Worm (Caenorhabditis elegans) whole organism, L1 larva: ENCODE measurements around the gene C30G4.4.

Experiments used
- C16A3.4 ChIP-seq: fragments of 150-350 bp; optimal IDR thresholded peaks from 2 replicates; lab custom pipeline; 2014; ENCODE audit warnings: missing biosample characterization, missing genetic modification characterization
- Y116A8C.19 ChIP-seq: sonication (generic microtip); optimal IDR thresholded peaks from 2 replicates; lab custom pipeline; 2016; ENCODE audit warnings: missing compliant biosample characterization, missing genetic modification characterization, borderline replicate concordance
- aly-2 ChIP-seq: fragments of 150-350 bp; optimal IDR thresholded peaks from 2 replicates; lab custom pipeline; 2014; ENCODE audit warnings: missing biosample characterization, missing genetic modification characterization
- ama-1 ChIP-seq: fragments of 150-350 bp; optimal IDR thresholded peaks from 2 replicates; lab custom pipeline; 2014
- blmp-1 ChIP-seq: fragments of 150-350 bp; optimal IDR thresholded peaks from 2 replicates; lab custom pipeline; 2014; ENCODE audit warnings: missing biosample characterization, missing genetic modification characterization
- ceh-63 ChIP-seq: fragments of 200-800 bp; sonication (Bioruptor generic); optimal IDR thresholded peaks from 2 replicates; lab custom pipeline; 2018; ENCODE audit warnings: mild to moderate bottlenecking, missing genetic modification characterization, missing compliant biosample characterization
- ceh-8 ChIP-seq: fragments of 200-800 bp; sonication (Bioruptor generic); optimal IDR thresholded peaks from 2 replicates; lab custom pipeline; 2018; ENCODE audit warnings: mild to moderate bottlenecking, missing genetic modification characterization, moderate library complexity, missing compliant biosample characterization
- ceh-82 ChIP-seq, 3 experiments: fragments of 150-350 bp in 1 of 3; sonication (generic microtip) in 2 of 3; optimal IDR thresholded peaks; 2 replicates each; lab custom pipeline; 2014 to 2017; ENCODE audit warnings: missing biosample characterization in 3 of 3, missing genetic modification characterization in 3 of 3
- ceh-88 ChIP-seq: fragments of 200-800 bp; sonication (Bioruptor generic); IDR thresholded peaks from 2 replicates; pipeline ENCODE4 v1.3.6; 2022; ENCODE audit warnings: missing genetic modification characterization, missing compliant biosample characterization
- ceh-90 ChIP-seq: sonication (generic microtip); optimal IDR thresholded peaks from 2 replicates; lab custom pipeline; 2016; ENCODE audit warnings: missing genetic modification characterization, missing compliant biosample characterization
- dpl-1 ChIP-seq, 3 experiments: fragments of 150-350 bp in 2 of 3; sonication (generic microtip) in 1 of 3; optimal IDR thresholded peaks; 2 replicates each; lab custom pipeline; 2014 to 2017; ENCODE audit warnings: missing biosample characterization in 3 of 3, missing genetic modification characterization in 3 of 3, missing genetic modification reagents in 3 of 3
- efl-1 ChIP-seq, 4 experiments: fragments of 150-350 bp; optimal IDR thresholded peaks in 3 of 4; peaks in 1 of 4; 1 replicate in 1 of 4; 2 replicates in 3 of 4; lab custom pipeline; 2014; ENCODE audit warnings: missing biosample characterization in 2 of 4, missing genetic modification characterization in 2 of 4, missing genetic modification reagents in 2 of 4
- egl-13 ChIP-seq: sonication (generic microtip); optimal IDR thresholded peaks from 2 replicates; lab custom pipeline; 2016; ENCODE audit warnings: missing genotype, missing genetic modification reagents, missing genetic modification characterization, missing compliant biosample characterization
- elt-2 ChIP-seq: sonication (generic microtip); optimal IDR thresholded peaks from 2 replicates; lab custom pipeline; 2016; ENCODE audit warnings: missing genetic modification characterization, mild to moderate bottlenecking, inconsistent platforms, missing compliant biosample characterization, missing genetic modification reagents
- elt-3 ChIP-seq, 6 experiments: fragments of 150-350 bp in 1 of 6; sonication (generic microtip); optimal IDR thresholded peaks; 2 replicates each; lab custom pipeline; 2017 to 2018; ENCODE audit warnings: missing biosample characterization in 6 of 6, missing genetic modification characterization in 6 of 6, inconsistent platforms in 1 of 6
- fkh-4 ChIP-seq: sonication (generic microtip); optimal IDR thresholded peaks from 2 replicates; lab custom pipeline; 2016; ENCODE audit warnings: missing compliant biosample characterization, missing genetic modification characterization, borderline replicate concordance
- fos-1 ChIP-seq: fragments of 150-350 bp; optimal IDR thresholded peaks from 2 replicates; lab custom pipeline; 2014; ENCODE audit warnings: missing biosample characterization, missing genetic modification characterization
- grh-1 ChIP-seq: fragments of 200-800 bp; sonication (Bioruptor generic); IDR thresholded peaks from 2 replicates; pipeline ENCODE4 v1.3.6; 2022; ENCODE audit warnings: missing genetic modification reagents, missing genetic modification characterization, missing compliant biosample characterization
- hlh-17 ChIP-seq: fragments of 200-800 bp; sonication (Bioruptor generic); optimal IDR thresholded peaks from 2 replicates; lab custom pipeline; 2018; ENCODE audit warnings: missing genetic modification characterization, mild to moderate bottlenecking, missing compliant biosample characterization, moderate library complexity, borderline replicate concordance
- hlh-4 ChIP-seq: sonication (generic microtip); optimal IDR thresholded peaks from 2 replicates; lab custom pipeline; 2016; ENCODE audit warnings: mild to moderate bottlenecking, missing genetic modification characterization, missing compliant biosample characterization
- hpl-2 ChIP-seq: fragments of 150-350 bp; optimal IDR thresholded peaks from 2 replicates; lab custom pipeline; 2014; ENCODE audit warnings: missing biosample characterization, missing genetic modification reagents, missing genetic modification characterization
- irx-1 ChIP-seq: sonication (generic microtip); optimal IDR thresholded peaks from 2 replicates; lab custom pipeline; 2016; ENCODE audit warnings: missing genetic modification characterization, missing compliant biosample characterization
- jun-1 ChIP-seq: fragments of 150-350 bp; optimal IDR thresholded peaks from 2 replicates; lab custom pipeline; 2014; ENCODE audit warnings: missing biosample characterization, missing genetic modification reagents, missing genetic modification characterization
- lin-14 ChIP-seq: fragments of 200-800 bp; sonication (Bioruptor generic); optimal IDR thresholded peaks from 2 replicates; lab custom pipeline; 2018; ENCODE audit warnings: mild to moderate bottlenecking, missing genetic modification characterization, moderate library complexity, missing compliant biosample characterization
- lin-35 ChIP-seq, 2 experiments: fragments of 150-350 bp; optimal IDR thresholded peaks; 2 replicates each; lab custom pipeline; 2014; ENCODE audit warnings: missing biosample characterization in 2 of 2, missing genetic modification characterization in 2 of 2, missing genetic modification reagents in 2 of 2
- lin-39 ChIP-seq: fragments of 150-350 bp; optimal IDR thresholded peaks from 2 replicates; lab custom pipeline; 2014; ENCODE audit warnings: missing biosample characterization, missing genetic modification reagents, missing genetic modification characterization
- nhr-12 ChIP-seq: sonication (generic microtip); optimal IDR thresholded peaks from 2 replicates; lab custom pipeline; 2017; ENCODE audit warnings: missing biosample characterization, missing genetic modification characterization
- nhr-20 ChIP-seq: sonication (generic microtip); optimal IDR thresholded peaks from 2 replicates; lab custom pipeline; 2016; ENCODE audit warnings: mild to moderate bottlenecking, missing genetic modification characterization, missing compliant biosample characterization
- nhr-47 ChIP-seq: sonication (generic microtip); optimal IDR thresholded peaks from 2 replicates; lab custom pipeline; 2016; ENCODE audit warnings: mild to moderate bottlenecking, missing genetic modification characterization, moderate library complexity, missing compliant biosample characterization
- nhr-71 ChIP-seq: sonication (generic microtip); optimal IDR thresholded peaks from 2 replicates; lab custom pipeline; 2016; ENCODE audit warnings: mild to moderate bottlenecking, missing genetic modification characterization, moderate library complexity, missing compliant biosample characterization
- nhr-77 ChIP-seq: fragments of 150-350 bp; optimal IDR thresholded peaks from 2 replicates; lab custom pipeline; 2014; ENCODE audit warnings: missing biosample characterization, missing genetic modification characterization
- nhr-84 ChIP-seq: sonication (generic microtip); optimal IDR thresholded peaks from 2 replicates; lab custom pipeline; 2017; ENCODE audit warnings: missing biosample characterization, missing genetic modification characterization
- nhr-85 ChIP-seq: sonication (generic microtip); peaks from one replicate; lab custom pipeline; 2016; ENCODE audit warnings: missing genetic modification characterization, inconsistent platforms, missing compliant biosample characterization
- pag-3 ChIP-seq: sonication (generic microtip); optimal IDR thresholded peaks from 2 replicates; lab custom pipeline; 2017; ENCODE audit warnings: missing genetic modification characterization, mild to moderate bottlenecking, missing compliant biosample characterization, antibody characterized with exemption, borderline replicate concordance; ENCODE audit not compliant: insufficient read depth
- pqm-1 ChIP-seq: sonication (generic microtip); optimal IDR thresholded peaks from 3 replicates; lab custom pipeline; 2017; ENCODE audit warnings: missing biosample characterization, missing genetic modification characterization
- rnt-1 ChIP-seq: sonication (generic microtip); optimal IDR thresholded peaks from 2 replicates; lab custom pipeline; 2016; ENCODE audit warnings: mild to moderate bottlenecking, missing genetic modification characterization, moderate library complexity, missing compliant biosample characterization
- snpc-4 ChIP-seq: fragments of 150-350 bp; optimal IDR thresholded peaks from 2 replicates; lab custom pipeline; 2014; ENCODE audit warnings: missing biosample characterization, missing genetic modification characterization
- sox-4 ChIP-seq: sonication (generic microtip); optimal IDR thresholded peaks from 2 replicates; lab custom pipeline; 2016; ENCODE audit warnings: missing genetic modification characterization, missing compliant biosample characterization
- swsn-7 ChIP-seq: sonication (generic microtip); optimal IDR thresholded peaks from 2 replicates; lab custom pipeline; 2016; ENCODE audit warnings: missing genetic modification characterization, missing compliant biosample characterization
- tbx-2 ChIP-seq: sonication (generic microtip); optimal IDR thresholded peaks from 2 replicates; lab custom pipeline; 2016; ENCODE audit warnings: missing genetic modification characterization, missing compliant biosample characterization
- tlp-1 ChIP-seq: fragments of 150-350 bp; optimal IDR thresholded peaks from 2 replicates; lab custom pipeline; 2014; ENCODE audit warnings: missing biosample characterization, missing genetic modification characterization
- unc-62 ChIP-seq: fragments of 150-350 bp; optimal IDR thresholded peaks from 2 replicates; lab custom pipeline; 2014; ENCODE audit warnings: missing biosample characterization, missing genetic modification reagents, missing genetic modification characterization
- unc-98 ChIP-seq: fragments of 200-800 bp; sonication (Bioruptor generic); IDR thresholded peaks from 2 replicates; pipeline ENCODE4 v1.3.6; 2022; ENCODE audit warnings: missing genetic modification characterization, missing compliant biosample characterization
- vab-15 ChIP-seq: sonication (generic microtip); optimal IDR thresholded peaks from 2 replicates; lab custom pipeline; 2017; ENCODE audit warnings: missing genotype, mild to moderate bottlenecking, missing genetic modification characterization, missing compliant biosample characterization
- xbp-1 ChIP-seq: sonication (generic microtip); optimal IDR thresholded peaks from 2 replicates; lab custom pipeline; 2016; ENCODE audit warnings: missing genetic modification characterization, missing compliant biosample characterization
- zag-1 ChIP-seq: fragments of 150-350 bp; optimal IDR thresholded peaks from 2 replicates; lab custom pipeline; 2014; ENCODE audit warnings: missing biosample characterization, missing genetic modification characterization
- ztf-4 ChIP-seq: fragments of 150-350 bp; optimal IDR thresholded peaks from 2 replicates; lab custom pipeline; 2014; ENCODE audit warnings: missing biosample characterization, missing genetic modification characterization

C30G4.4 gene

ce11 chrX:17066937-17067336 lies 5.1 kb downstream of the C30G4.4 start:
- TF ChIP-seq elt-2 (tag; lab: Kevin White, UChicago) = peak; percentile 79
- TF ChIP-seq lin-35 (GFP tag; optimal IDR thresholded peaks at IDR 0.05; lab: Kevin White, UChicago) = peak in 1 of 2 experiments; percentile 33
- TF ChIP-seq pqm-1 (tag; lab: Kevin White, UChicago) = no peak
- TF ChIP-seq lin-14 (GFP tag; lab: Kevin White, UChicago) = peak; percentile 12

ce11 chrX:17064820-17065219 lies 7.2 kb downstream of the C30G4.4 start:
- TF ChIP-seq nhr-77 (tag; lab: Kevin White, UChicago) (peak; percentile 22), hlh-4 (tag; lab: Kevin White, UChicago) (no peak), dpl-1 (GFP tag; optimal IDR thresholded peaks at IDR 0.05; lab: Kevin White, UChicago) (no peak), lin-35 (GFP tag; optimal IDR thresholded peaks at IDR 0.05; lab: Kevin White, UChicago) (peak in 1 of 2 experiments; percentile 39), lin-39 (tag; lab: Kevin White, UChicago) (no peak), tbx-2 (tag; lab: Kevin White, UChicago) (peak; percentile 33), hpl-2 (GFP tag; lab: Kevin White, UChicago) (no peak), elt-2 (tag; lab: Kevin White, UChicago) (peak; percentile 76), ceh-90 (no peak), irx-1 (tag; lab: Kevin White, UChicago) (no peak), snpc-4 (tag; lab: Kevin White, UChicago) (no peak)

DNA sequence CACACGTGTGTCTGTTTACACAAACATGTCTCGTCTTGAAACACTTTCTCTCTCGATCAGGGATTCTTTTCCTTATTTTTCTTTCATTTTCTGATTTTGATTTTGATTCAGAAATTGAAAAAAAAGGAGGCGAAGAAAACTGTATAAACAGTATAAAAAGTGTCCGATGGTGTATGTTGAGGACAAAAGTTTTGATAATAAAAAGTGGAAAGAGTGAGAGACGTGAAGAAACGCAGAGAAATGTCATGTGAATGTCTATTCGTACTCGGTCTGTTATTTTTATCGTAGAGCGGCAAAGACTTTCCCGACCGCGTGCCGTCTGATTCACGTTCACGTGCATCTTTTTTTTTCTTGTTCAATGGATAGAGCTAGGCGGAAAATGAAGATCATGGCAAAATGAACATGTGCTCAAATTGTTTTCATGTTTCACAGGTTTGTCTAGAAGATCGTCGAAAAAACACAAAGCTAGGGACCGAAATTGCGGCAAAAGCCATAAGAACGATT lies 8.2 kb downstream of the C30G4.4 start:
- TF ChIP-seq C16A3.4 (peak; percentile 63), hlh-17 (GFP tag; lab: Kevin White, UChicago) (no peak), ceh-8 (GFP tag; lab: Kevin White, UChicago) (no peak), nhr-20 (tag; lab: Kevin White, UChicago) (peak; percentile 94), nhr-71 (tag; lab: Kevin White, UChicago) (peak; percentile 91), blmp-1 (tag; lab: Kevin White, UChicago) (peak; percentile 82), unc-98 (GFP tag; lab: Robert Waterston, UW) (no peak), fkh-4 (no peak), jun-1 (tag; lab: Kevin White, UChicago) (no peak), elt-3 (tag; optimal IDR thresholded peaks at IDR 0.05; lab: Kevin White, UChicago) (peak in 4 of 6 experiments; percentile 40 to 94 (median 65)), nhr-12 (tag; lab: Kevin White, UChicago) (no peak), irx-1 (tag; lab: Kevin White, UChicago) (peak; percentile 46), ama-1 (lab: Kevin White, UChicago) (no peak), nhr-85 (peak; percentile 97), egl-13 (tag; lab: Kevin White, UChicago) (no peak), zag-1 (tag; lab: Kevin White, UChicago) (no peak), unc-62 (GFP tag; lab: Kevin White, UChicago) (no peak), efl-1 (optimal IDR thresholded peaks at IDR 0.05; lab: Kevin White, UChicago) (no peak), efl-1 (GFP tag; optimal IDR thresholded peaks at IDR 0.05 in 1 of 2; lab: Kevin White, UChicago) (peak in 1 of 2 experiments; percentile 92), vab-15 (tag; lab: Kevin White, UChicago) (no peak), grh-1 (no peak), tlp-1 (tag; lab: Kevin White, UChicago) (no peak), pag-3 (no peak), snpc-4 (tag; lab: Kevin White, UChicago) (no peak), xbp-1 (tag; lab: Kevin White, UChicago) (peak; percentile 17), elt-2 (tag; lab: Kevin White, UChicago) (peak; percentile 70), ceh-82 (tag; optimal IDR thresholded peaks at IDR 0.05; lab: Kevin White, UChicago) (no peak), nhr-47 (peak; percentile 46), nhr-84 (no peak), fos-1 (tag; lab: Kevin White, UChicago) (no peak), ceh-63 (GFP tag; lab: Kevin White, UChicago) (no peak), Y116A8C.19 (tag; lab: Kevin White, UChicago) (no peak), sox-4 (tag; lab: Kevin White, UChicago) (no peak), ceh-88 (GFP tag; lab: Robert Waterston, UW) (no peak), aly-2 (tag; lab: Kevin White, UChicago) (no peak), rnt-1 (tag; lab: Kevin White, UChicago) (peak; percentile 10), nhr-77 (tag; lab: Kevin White, UChicago) (no peak), ztf-4 (tag; lab: Kevin White, UChicago) (no peak), dpl-1 (GFP tag; optimal IDR thresholded peaks at IDR 0.05; lab: Kevin White, UChicago) (peak in 1 of 3 experiments; percentile 30), swsn-7 (tag; lab: Kevin White, UChicago) (peak; percentile 16)
